Worm (Caenorhabditis elegans): Measurements from ENCODE around the gene ceh-74.

Gene ceh-74

DNA sequence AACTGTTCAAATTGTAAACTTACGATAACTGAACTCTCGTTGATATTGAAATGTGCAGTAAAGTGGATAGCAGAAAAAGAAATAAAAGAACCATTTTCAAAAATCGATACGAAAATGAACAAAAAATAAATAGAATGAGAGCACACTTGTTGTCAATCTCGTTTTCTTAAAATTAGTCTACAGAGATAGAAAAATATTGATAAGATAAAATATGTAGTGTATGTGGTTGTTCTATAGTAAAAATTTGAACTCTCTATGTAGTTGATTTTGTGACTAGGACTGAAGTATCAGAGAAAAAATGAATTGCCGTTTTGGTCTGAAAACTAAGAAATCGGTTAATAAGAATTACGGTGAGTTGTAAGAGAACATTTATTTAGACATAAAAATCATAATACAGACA is 6.6 kb upstream of the ceh-74 start, which contains the start of gene cest-2.1:
cest-2.1 (minus strand) TSS at position 198 of the 400 bp plus-strand sequence.
- no peak for TF ChIP-seq nhr-90 (tag; optimal IDR thresholded peaks at IDR 0.05)
- no peak for TF ChIP-seq lin-26 (GFP tag; IDR thresholded peaks at IDR 0.05)
- no peak for TF ChIP-seq ceh-58 (GFP tag; IDR thresholded peaks at IDR 0.05)
- TF ChIP-seq egl-18 (GFP tag; IDR thresholded peaks at IDR 0.05): no peak
- TF ChIP-seq zfh-2 (GFP tag; conservative IDR thresholded peaks at IDR 0.05): no peak
- peak; percentile 13 for TF ChIP-seq nhr-80 (tag; optimal IDR thresholded peaks at IDR 0.05)

DNA sequence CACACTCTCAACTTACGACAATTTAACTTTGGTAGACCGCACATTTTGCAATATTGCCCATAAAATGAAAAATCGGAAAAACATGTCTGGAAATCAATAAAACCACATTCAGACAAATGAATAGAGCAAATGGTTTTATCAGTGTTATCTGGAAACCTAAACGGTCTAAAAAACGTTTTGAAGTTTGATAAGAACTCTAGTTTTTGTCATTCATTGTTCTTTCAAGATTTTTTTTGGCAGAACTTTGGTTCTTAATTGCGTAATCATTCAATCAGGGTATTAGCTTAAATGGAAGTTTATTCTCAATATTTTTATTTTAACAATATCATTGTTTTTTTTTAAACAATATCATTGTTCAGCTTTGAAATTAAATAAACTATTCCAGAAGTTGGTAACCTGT is 2.7 kb upstream of the ceh-74 start, which contains the start of gene cest-2.2:
cest-2.2 (minus strand) TSS at position 140 of the 400 bp plus-strand sequence.
- peak; percentile 54 for TF ChIP-seq nhr-80 (tag; optimal IDR thresholded peaks at IDR 0.05)
- TF ChIP-seq nhr-90 (tag; optimal IDR thresholded peaks at IDR 0.05): no peak

ce11 chrV:14176572-14176971 is 1.3 kb upstream of the ceh-74 start:
- no peak for TF ChIP-seq pbrm-1 (GFP tag; IDR thresholded peaks at IDR 0.05)
- TF ChIP-seq ets-4 (GFP tag; optimal IDR thresholded peaks at IDR 0.05): no peak
- TF ChIP-seq nhr-90 (tag; optimal IDR thresholded peaks at IDR 0.05): no peak
- TF ChIP-seq nfyb-1 (GFP tag; IDR thresholded peaks at IDR 0.05): no peak
- TF ChIP-seq B0035.1 (tag; optimal IDR thresholded peaks at IDR 0.05): no peak
- no peak for TF ChIP-seq ceh-58 (GFP tag; IDR thresholded peaks at IDR 0.05)
- TF ChIP-seq aptf-3 (GFP tag; IDR thresholded peaks at IDR 0.05): no peak
- no peak for TF ChIP-seq T26A5.8 (tag; optimal IDR thresholded peaks at IDR 0.05)
- TF ChIP-seq him-1 (tag; optimal IDR thresholded peaks at IDR 0.05): no peak
- TF ChIP-seq fkh-3 (tag; optimal IDR thresholded peaks at IDR 0.05): no peak
- TF ChIP-seq pha-4 (tag; optimal IDR thresholded peaks at IDR 0.05): no peak
- TF ChIP-seq sea-2 (GFP tag; IDR thresholded peaks at IDR 0.05): no peak
- TF ChIP-seq nhr-27 (tag; optimal IDR thresholded peaks at IDR 0.05): no peak
- no peak for TF ChIP-seq sptf-2 (GFP tag; optimal IDR thresholded peaks at IDR 0.05)
- no peak for TF ChIP-seq ztf-25 (GFP tag; IDR thresholded peaks at IDR 0.05)

ce11 chrV:14179947-14180346 is 2.1 kb downstream of the ceh-74 start, which contains the start of gene ZC376.8:
ZC376.8 (plus strand) TSS chrV:14180247.
- TF ChIP-seq unc-62 (GFP tag; optimal IDR thresholded peaks at IDR 0.05) (no peak), ztf-3 (GFP tag; optimal IDR thresholded peaks at IDR 0.05) (no peak), efl-1 (GFP tag; optimal IDR thresholded peaks at IDR 0.05) (no peak), F33H1.4 (GFP tag; IDR thresholded peaks at IDR 0.05) (no peak), C06A6.2 (GFP tag; conservative IDR thresholded peaks at IDR 0.05) (no peak), him-1 (tag; optimal IDR thresholded peaks at IDR 0.05) (no peak), Y56A3A.18 (GFP tag; IDR thresholded peaks at IDR 0.05) (no peak), tlf-1 (GFP tag; optimal IDR thresholded peaks at IDR 0.05) (no peak), tbx-9 (tag; optimal IDR thresholded peaks at IDR 0.05; ENCODE audit: borderline replicate concordance) (no peak), lsl-1 (GFP tag; optimal IDR thresholded peaks at IDR 0.05) (no peak), let-526 (GFP tag; IDR thresholded peaks at IDR 0.05) (no peak), attf-5 (GFP tag; optimal IDR thresholded peaks at IDR 0.05) (no peak), F23B12.7 (tag; optimal IDR thresholded peaks at IDR 0.05; ENCODE audit: insufficient read depth) (no peak), B0336.3 (GFP tag; IDR thresholded peaks at IDR 0.05) (no peak)

- no peak for TF ChIP-seq ZK185.1 (tag; optimal IDR thresholded peaks at IDR 0.05; ENCODE audit: poor library complexity, severe bottlenecking)
These were observed 5.0 kb downstream of the ceh-74 start, which contains the start of gene cest-2.3 for ce11 chrV:14182860-14183259. cest-2.3 (minus strand) TSS chrV:14182960.
